Worm (Caenorhabditis elegans) whole organism, L1 larva: Measurements from ENCODE around the gene W02H3.1.

ENCODE experiments used
- mdl-1 ChIP-seq, 2 experiments: fragments of 150-350 bp; optimal IDR thresholded peaks; 2 replicates each; lab custom pipeline; 2014 to 2017; ENCODE audit warnings: missing biosample characterization in 2 of 2, missing genetic modification characterization in 2 of 2, inconsistent platforms in 1 of 2
- nhr-12 ChIP-seq: sonication (generic microtip); optimal IDR thresholded peaks from 2 replicates; lab custom pipeline; 2017; ENCODE audit warnings: missing biosample characterization, missing genetic modification characterization
- ztf-11 ChIP-seq, 2 experiments: sonication (generic microtip); optimal IDR thresholded peaks; 2 replicates each; lab custom pipeline; 2016 to 2017; ENCODE audit warnings: missing genetic modification characterization in 2 of 2, missing biosample characterization in 1 of 2, missing compliant biosample characterization in 1 of 2

- TF ChIP-seq ztf-11 (tag; optimal IDR thresholded peaks at IDR 0.05; lab: Kevin White, UChicago) (no peak), mdl-1 (tag; optimal IDR thresholded peaks at IDR 0.05; lab: Kevin White, UChicago) (no peak), nhr-12 (tag; lab: Kevin White, UChicago) (no peak)
Observed at ce11 chrX:11104883-11105629, at the start of gene W02H3.1.
